Worm (Caenorhabditis elegans) whole organism, L4 larva: ENCODE data around the gene R74.7.

ENCODE experiments used
- F26F4.8 ChIP-seq: fragments of 200-800 bp; sonication (Bioruptor generic); conservative IDR thresholded peaks from 2 replicates; pipeline ENCODE4 v1.3.6; 2022; ENCODE audit warnings: missing genetic modification characterization, missing compliant biosample characterization
- F37D6.2 ChIP-seq: sonication (generic microtip); optimal IDR thresholded peaks from 2 replicates; lab custom pipeline; 2016; ENCODE audit warnings: mild to moderate bottlenecking, missing genetic modification characterization, missing compliant biosample characterization
- F44E2.7 ChIP-seq: fragments of 200-800 bp; sonication (Bioruptor generic); IDR thresholded peaks from 2 replicates; pipeline ENCODE4 v2.1.2; 2022; ENCODE audit warnings: missing genetic modification characterization, missing compliant biosample characterization
- F49E8.2 ChIP-seq: sonication (generic microtip); optimal IDR thresholded peaks from 2 replicates; lab custom pipeline; 2016; ENCODE audit warnings: missing compliant biosample characterization, mild to moderate bottlenecking, missing genetic modification characterization, borderline replicate concordance
- T26A8.4 ChIP-seq: fragments of 200-800 bp; sonication (Bioruptor generic); IDR thresholded peaks from 2 replicates; pipeline ENCODE4 v1.3.6; 2022; ENCODE audit warnings: missing genetic modification characterization, missing compliant biosample characterization
- Y105C5A.15 ChIP-seq: fragments of 200-800 bp; sonication (Bioruptor generic); IDR thresholded peaks from 2 replicates; pipeline ENCODE4 v1.3.6; 2022; ENCODE audit warnings: missing genetic modification characterization, missing compliant biosample characterization
- Y5F2A.4 ChIP-seq: fragments of 200-800 bp; sonication (Bioruptor generic); optimal IDR thresholded peaks from 2 replicates; lab custom pipeline; 2018; ENCODE audit warnings: mild to moderate bottlenecking, missing genetic modification characterization, missing compliant biosample characterization
- Y75B8A.6 ChIP-seq: fragments of 200-800 bp; sonication (Bioruptor generic); IDR thresholded peaks from 2 replicates; pipeline ENCODE4 v1.3.6; 2022; ENCODE audit warnings: missing genetic modification reagents, missing genetic modification characterization, missing compliant biosample characterization
- ZK546.5 ChIP-seq, 2 experiments: sonication (generic microtip); optimal IDR thresholded peaks; 2 replicates each; lab custom pipeline; 2017; ENCODE audit warnings: missing biosample characterization in 2 of 2, missing genetic modification characterization in 2 of 2
- aly-2 ChIP-seq: sonication (generic microtip); optimal IDR thresholded peaks from 2 replicates; lab custom pipeline; 2018; ENCODE audit warnings: missing biosample characterization, missing genetic modification characterization
- ama-1 ChIP-seq: fragments of 150-350 bp; optimal IDR thresholded peaks from 2 replicates; lab custom pipeline; 2014; ENCODE audit warnings: inconsistent platforms, mixed read lengths
- arid-1 ChIP-seq: fragments of 200-800 bp; sonication (Bioruptor generic); conservative IDR thresholded peaks from 2 replicates; pipeline ENCODE4 v1.3.6; 2022; ENCODE audit warnings: missing genetic modification reagents, missing genetic modification characterization, missing compliant biosample characterization
- attf-4 ChIP-seq: sonication (generic microtip); optimal IDR thresholded peaks from 3 replicates; lab custom pipeline; 2017; ENCODE audit warnings: missing biosample characterization, missing genetic modification characterization
- ceh-44 ChIP-seq: fragments of 200-800 bp; sonication (Bioruptor generic); IDR thresholded peaks from 2 replicates; pipeline ENCODE4 v1.3.6; 2022; ENCODE audit warnings: missing genetic modification reagents, missing genetic modification characterization, missing compliant biosample characterization
- daf-19 ChIP-seq: fragments of 200-800 bp; sonication (Bioruptor generic); conservative IDR thresholded peaks from 2 replicates; pipeline ENCODE4 v1.3.6; 2022; ENCODE audit warnings: missing genetic modification characterization, missing compliant biosample characterization
- dmd-6 ChIP-seq: fragments of 200-800 bp; sonication (Bioruptor generic); IDR thresholded peaks from 2 replicates; pipeline ENCODE4 v1.3.6; 2022; ENCODE audit warnings: missing genetic modification reagents, missing genetic modification characterization, missing compliant biosample characterization
- dpl-1 ChIP-seq: fragments of 150-350 bp; optimal IDR thresholded peaks from 2 replicates; lab custom pipeline; 2014; ENCODE audit warnings: missing biosample characterization, missing genetic modification reagents, missing genetic modification characterization
- duxl-1 ChIP-seq: sonication (generic microtip); optimal IDR thresholded peaks from 2 replicates; lab custom pipeline; 2016; ENCODE audit warnings: mild to moderate bottlenecking, missing genetic modification characterization, moderate library complexity, missing compliant biosample characterization; ENCODE audit not compliant: poor library complexity
- egl-43 ChIP-seq: fragments of 200-800 bp; sonication (Bioruptor generic); IDR thresholded peaks from 2 replicates; pipeline ENCODE4 v1.3.6; 2022; ENCODE audit warnings: missing genetic modification reagents, missing genetic modification characterization, missing compliant biosample characterization
- fos-1 ChIP-seq: fragments of 150-350 bp; optimal IDR thresholded peaks from 2 replicates; lab custom pipeline; 2014; ENCODE audit warnings: missing biosample characterization, missing genetic modification characterization
- gei-8 ChIP-seq: fragments of 200-800 bp; sonication (Bioruptor generic); optimal IDR thresholded peaks from 2 replicates; lab custom pipeline; 2018; ENCODE audit warnings: mild to moderate bottlenecking, missing genetic modification characterization, missing compliant biosample characterization
- hif-1 ChIP-seq, 2 experiments: sonication (generic microtip); optimal IDR thresholded peaks; 2 replicates each; lab custom pipeline; 2016 to 2017; ENCODE audit warnings: missing compliant biosample characterization in 2 of 2, missing genetic modification characterization in 2 of 2, missing genetic modification reagents in 2 of 2, missing genotype in 2 of 2, mild to moderate bottlenecking in 1 of 2
- hlh-30 ChIP-seq: sonication (generic microtip); optimal IDR thresholded peaks from 2 replicates; lab custom pipeline; 2017; ENCODE audit warnings: antibody characterized with exemption, mild to moderate bottlenecking, missing genetic modification characterization, missing compliant biosample characterization; ENCODE audit not compliant: insufficient read depth
- hmg-1.1 ChIP-seq: fragments of 200-800 bp; sonication (Bioruptor generic); IDR thresholded peaks from 2 replicates; pipeline ENCODE4 v1.3.6; 2022; ENCODE audit warnings: missing genetic modification reagents, missing genetic modification characterization, missing compliant biosample characterization
- jun-1 ChIP-seq: fragments of 150-350 bp; optimal IDR thresholded peaks from 2 replicates; lab custom pipeline; 2014; ENCODE audit warnings: missing biosample characterization, missing genetic modification reagents, missing genetic modification characterization
- lim-7 ChIP-seq: fragments of 200-800 bp; sonication (Bioruptor generic); IDR thresholded peaks from 2 replicates; pipeline ENCODE4 v1.3.6; 2022; ENCODE audit warnings: missing genetic modification characterization, missing compliant biosample characterization
- lin-1 ChIP-seq: fragments of 200-800 bp; sonication (Bioruptor generic); IDR thresholded peaks from 2 replicates; pipeline ENCODE4 v1.3.6; 2022; ENCODE audit warnings: missing genetic modification reagents, missing genetic modification characterization, missing compliant biosample characterization
- lin-13 ChIP-seq: fragments of 150-350 bp; optimal IDR thresholded peaks from 2 replicates; lab custom pipeline; 2014; ENCODE audit warnings: missing biosample characterization, missing genetic modification reagents, missing genetic modification characterization
- lin-15B ChIP-seq: fragments of 150-350 bp; sonication (generic microtip); optimal IDR thresholded peaks from 3 replicates; lab custom pipeline; 2014; ENCODE audit warnings: missing biosample characterization, missing genetic modification characterization
- lin-38 ChIP-seq: fragments of 200-800 bp; sonication (Bioruptor generic); IDR thresholded peaks from 2 replicates; pipeline ENCODE4 v1.3.6; 2022; ENCODE audit warnings: missing genetic modification reagents, missing genetic modification characterization, missing compliant biosample characterization
- lin-39 ChIP-seq: fragments of 150-350 bp; optimal IDR thresholded peaks from 2 replicates; lab custom pipeline; 2014; ENCODE audit warnings: missing biosample characterization, missing genetic modification reagents, missing genetic modification characterization
- lsy-2 ChIP-seq, 2 experiments: fragments of 150-350 bp in 1 of 2; sonication (generic microtip) in 1 of 2; optimal IDR thresholded peaks; 2 replicates each; lab custom pipeline; 2014 to 2017; ENCODE audit warnings: missing biosample characterization in 2 of 2, missing genetic modification characterization in 2 of 2
- madf-5 ChIP-seq, 2 experiments: fragments of 200-800 bp; sonication (Bioruptor generic); IDR thresholded peaks; 2 replicates each; pipeline ENCODE4 v1.3.6; 2022; ENCODE audit warnings: missing compliant biosample characterization in 2 of 2, missing genetic modification characterization in 2 of 2
- mdt-29 ChIP-seq: fragments of 200-800 bp; sonication (Bioruptor generic); IDR thresholded peaks from 2 replicates; pipeline ENCODE4 v1.3.6; 2022; ENCODE audit warnings: missing genetic modification reagents, missing genetic modification characterization, missing compliant biosample characterization
- mep-1 ChIP-seq: fragments of 150-350 bp; sonication (generic microtip); optimal IDR thresholded peaks from 3 replicates; lab custom pipeline; 2014; ENCODE audit warnings: missing biosample characterization, missing genetic modification characterization
- mes-2 ChIP-seq: sonication (generic microtip); optimal IDR thresholded peaks from 2 replicates; lab custom pipeline; 2016; ENCODE audit warnings: missing genotype, mild to moderate bottlenecking, missing genetic modification characterization, missing compliant biosample characterization; ENCODE audit not compliant: poor library complexity, severe bottlenecking
- nhr-111 ChIP-seq: fragments of 200-800 bp; sonication (Bioruptor generic); optimal IDR thresholded peaks from 2 replicates; lab custom pipeline; 2018; ENCODE audit warnings: mild to moderate bottlenecking, missing genetic modification characterization, missing compliant biosample characterization
- nhr-237 ChIP-seq: sonication (generic microtip); optimal IDR thresholded peaks from 2 replicates; lab custom pipeline; 2017; ENCODE audit warnings: missing biosample characterization, missing genetic modification characterization
- nhr-25 ChIP-seq: sonication (generic microtip); optimal IDR thresholded peaks from 2 replicates; lab custom pipeline; 2017; ENCODE audit warnings: missing genetic modification characterization, mild to moderate bottlenecking, missing compliant biosample characterization, antibody characterized with exemption, moderate library complexity, borderline replicate concordance; ENCODE audit not compliant: insufficient read depth
- nhr-28 ChIP-seq: fragments of 150-350 bp; optimal IDR thresholded peaks from 2 replicates; lab custom pipeline; 2014; ENCODE audit warnings: missing biosample characterization, missing genetic modification characterization
- nhr-41 ChIP-seq: fragments of 200-800 bp; sonication (Bioruptor generic); IDR thresholded peaks from 2 replicates; pipeline ENCODE4 v1.3.6; 2022; ENCODE audit warnings: missing genetic modification reagents, missing genetic modification characterization, missing compliant biosample characterization
- nhr-6 ChIP-seq: fragments of 150-350 bp; optimal IDR thresholded peaks from 2 replicates; lab custom pipeline; 2014; ENCODE audit warnings: missing biosample characterization, missing genetic modification characterization
- nhr-76 ChIP-seq: fragments of 150-350 bp; optimal IDR thresholded peaks from 2 replicates; lab custom pipeline; 2014; ENCODE audit warnings: missing biosample characterization, missing genetic modification characterization
- nhr-77 ChIP-seq: fragments of 150-350 bp; optimal IDR thresholded peaks from 2 replicates; lab custom pipeline; 2014; ENCODE audit warnings: missing biosample characterization, missing genetic modification characterization
- pha-4 ChIP-seq, 2 experiments: fragments of 150-350 bp in 1 of 2; fragments of 200-800 bp in 1 of 2; sonication (Bioruptor generic) in 1 of 2; IDR thresholded peaks in 1 of 2; optimal IDR thresholded peaks in 1 of 2; 2 replicates each; pipeline versions ENCODE4 v1.3.6 to Lab custom; 2014 to 2022; ENCODE audit warnings: missing genetic modification characterization in 2 of 2, missing genetic modification reagents in 2 of 2, missing biosample characterization in 1 of 2, missing compliant biosample characterization in 1 of 2
- pqm-1 ChIP-seq: sonication (generic microtip); optimal IDR thresholded peaks from 2 replicates; lab custom pipeline; 2017; ENCODE audit warnings: missing biosample characterization, missing genetic modification characterization
- set-16 ChIP-seq: fragments of 200-800 bp; sonication (Bioruptor generic); IDR thresholded peaks from 2 replicates; pipeline ENCODE4 v1.3.6; 2022; ENCODE audit warnings: missing genetic modification reagents, missing genetic modification characterization, missing compliant biosample characterization
- snpc-1.2 ChIP-seq: fragments of 200-800 bp; sonication (Bioruptor generic); IDR thresholded peaks from 2 replicates; pipeline ENCODE4 v1.3.6; 2022; ENCODE audit warnings: missing genetic modification reagents, missing genetic modification characterization, missing compliant biosample characterization
- spr-3 ChIP-seq: fragments of 200-800 bp; sonication (Bioruptor generic); optimal IDR thresholded peaks from 2 replicates; lab custom pipeline; 2018; ENCODE audit warnings: mild to moderate bottlenecking, missing genetic modification characterization, missing compliant biosample characterization
- zip-2 ChIP-seq: fragments of 150-350 bp; optimal IDR thresholded peaks from 2 replicates; lab custom pipeline; 2014; ENCODE audit warnings: missing biosample characterization, missing genetic modification characterization
- ztf-11 ChIP-seq: fragments of 150-350 bp; optimal IDR thresholded peaks from 2 replicates; lab custom pipeline; 2014; ENCODE audit warnings: missing biosample characterization, missing genetic modification characterization

R74.7 gene

DNA sequence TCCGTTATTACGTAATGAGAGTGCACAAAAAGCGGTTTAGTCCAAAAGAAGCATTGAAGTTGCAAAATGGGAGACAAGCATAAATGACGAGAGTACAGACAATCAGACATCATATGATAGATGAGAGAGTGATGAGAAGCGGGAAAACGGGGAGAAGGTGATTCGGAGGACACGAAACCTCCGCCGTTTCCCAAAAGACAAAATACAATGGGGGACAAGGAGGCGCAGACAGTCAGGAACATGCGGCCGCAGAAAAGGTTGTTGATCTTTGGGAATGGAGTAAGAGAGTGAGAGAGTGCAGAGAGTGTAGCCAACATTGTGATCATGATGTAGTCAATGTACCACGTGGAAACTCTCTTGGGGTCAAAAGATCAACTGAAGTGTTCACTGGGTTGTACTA, 33.4 kb downstream of the R74.7 start (continued):
- TF ChIP-seq aly-2 (tag; lab: Kevin White, UChicago) (no peak), Y105C5A.15 (GFP tag; lab: Robert Waterston, UW) (no peak), fos-1 (tag; lab: Kevin White, UChicago) (no peak), nhr-28 (peak; percentile 100), nhr-111 (GFP tag; lab: Kevin White, UChicago) (no peak), nhr-77 (peak; percentile 81), arid-1 (GFP tag; lab: Robert Waterston, UW) (peak; percentile 83), zip-2 (tag; lab: Kevin White, UChicago) (no peak), nhr-237 (no peak), Y75B8A.6 (GFP tag; lab: Robert Waterston, UW) (no peak), dpl-1 (GFP tag; lab: Kevin White, UChicago) (peak; percentile 64), nhr-76 (tag; lab: Kevin White, UChicago) (no peak), lim-7 (GFP tag; lab: Robert Waterston, UW) (no peak; the same call in 1 of the 2 replicates), lin-13 (peak; percentile 81), lin-39 (no peak), nhr-25 (tag; lab: Kevin White, UChicago) (peak; percentile 93), hmg-1.1 (GFP tag; lab: Robert Waterston, UW) (peak; percentile 81), hlh-30 (peak; percentile 98), lin-1 (GFP tag; lab: Robert Waterston, UW) (peak; percentile 91), set-16 (GFP tag; lab: Robert Waterston, UW) (peak; percentile 57; the same call in 1 of the 2 replicates), gei-8 (GFP tag; lab: Kevin White, UChicago) (peak; percentile 87), F37D6.2 (tag; lab: Kevin White, UChicago) (peak; percentile 68), snpc-1.2 (no peak), daf-19 (GFP tag; lab: Robert Waterston, UW) (no peak), mes-2 (tag; lab: Kevin White, UChicago) (peak; percentile 76), ztf-11 (tag; lab: Kevin White, UChicago) (no peak), attf-4 (tag; lab: Kevin White, UChicago) (no peak), hif-1 (tag; optimal IDR thresholded peaks at IDR 0.05; lab: Kevin White, UChicago) (peak; percentile 48 to 90), spr-3 (peak; percentile 20), duxl-1 (peak; percentile 70), F49E8.2 (tag; lab: Kevin White, UChicago) (no peak), mdt-29 (GFP tag; lab: Robert Waterston, UW) (peak; percentile 67), mep-1 (tag; lab: Kevin White, UChicago) (peak; percentile 96), pqm-1 (tag; lab: Kevin White, UChicago) (peak; percentile 50), T26A8.4 (GFP tag; lab: Robert Waterston, UW) (peak; percentile 76), F44E2.7 (GFP tag; lab: Robert Waterston, UW) (no peak), lsy-2 (tag; optimal IDR thresholded peaks at IDR 0.05; lab: Kevin White, UChicago) (peak; percentile 84 to 89), Y5F2A.4 (GFP tag; lab: Kevin White, UChicago) (no peak), nhr-6 (tag; lab: Kevin White, UChicago) (peak; percentile 85), pha-4 (GFP tag; IDR thresholded peaks at IDR 0.05; lab: Robert Waterston, UW) (peak; percentile 86), pha-4 (tag; optimal IDR thresholded peaks at IDR 0.05; lab: Kevin White, UChicago) (peak; percentile 87), ZK546.5 (tag; optimal IDR thresholded peaks at IDR 0.05; lab: Kevin White, UChicago) (no peak), ceh-44 (GFP tag; lab: Robert Waterston, UW) (no peak), dmd-6 (GFP tag; lab: Robert Waterston, UW) (peak; percentile 98), F26F4.8 (no peak), jun-1 (tag; lab: Kevin White, UChicago) (peak; percentile 79), lin-15B (tag; lab: Kevin White, UChicago) (no peak), egl-43 (GFP tag; lab: Robert Waterston, UW) (peak; percentile 89; the same call in 1 of the 2 replicates), madf-5 (GFP tag; IDR thresholded peaks at IDR 0.05; lab: Robert Waterston, UW) (no peak), nhr-41 (GFP tag; lab: Robert Waterston, UW) (peak; percentile 70; the same call in 1 of the 2 replicates), lin-38 (peak; percentile 61), ama-1 (lab: Kevin White, UChicago) (no peak)
